Fruit fly (Drosophila melanogaster): ENCODE data around the gene Pcyt2.

Gene Pcyt2

dm6 chr3L:1569966-1570276, 16.6 kb downstream of the Pcyt2 start:
- no peak for TF ChIP-seq danr (GFP tag; IDR thresholded peaks at IDR 0.05)
- TF ChIP-seq shn (GFP tag; optimal IDR thresholded peaks at IDR 0.05) = no peak
- no peak for TF ChIP-seq salm (tag; optimal IDR thresholded peaks at IDR 0.05)
- TF ChIP-seq slou (GFP tag; optimal IDR thresholded peaks at IDR 0.05) = no peak
- TF ChIP-seq CG11456 (GFP tag; IDR thresholded peaks at IDR 0.05) = no peak
- no peak for TF ChIP-seq gro (GFP tag; optimal IDR thresholded peaks at IDR 0.05)
- no peak for TF ChIP-seq D19B (GFP tag; optimal IDR thresholded peaks at IDR 0.05)
- no peak for TF ChIP-seq CG30403 (GFP tag; optimal IDR thresholded peaks at IDR 0.05)
- TF ChIP-seq CG9215 (GFP tag; IDR thresholded peaks at IDR 0.05) = no peak
- peak; percentile 63 for TF ChIP-seq psq (GFP tag; optimal IDR thresholded peaks at IDR 0.05)
- peak; percentile 81 for TF ChIP-seq scrt (GFP tag; optimal IDR thresholded peaks at IDR 0.05)
- TF ChIP-seq CG10147 (GFP tag; optimal IDR thresholded peaks at IDR 0.05) = no peak
- TF ChIP-seq crp (GFP tag; optimal IDR thresholded peaks at IDR 0.05) = peak in 1 of 2 experiments; percentile 15
- no peak for TF ChIP-seq Rfx (GFP tag; IDR thresholded peaks at IDR 0.05)
- TF ChIP-seq vvl (GFP tag; IDR thresholded peaks at IDR 0.05) = no peak
- TF ChIP-seq twi (tag; optimal IDR thresholded peaks at IDR 0.05) = no peak
- no peak for TF ChIP-seq BtbVII (GFP tag; optimal IDR thresholded peaks at IDR 0.05)
- TF ChIP-seq MBD-R2 (GFP tag; IDR thresholded peaks at IDR 0.05) = peak; percentile 18; the same call in 1 of the 2 replicates
- peak; percentile 81 for TF ChIP-seq CG17385 (GFP tag; optimal IDR thresholded peaks at IDR 0.05)
- 0 out of 4 replicates have a peak, but pooled peaks have one; percentile 16 for TF ChIP-seq chinmo (GFP tag; IDR thresholded peaks at IDR 0.05; ENCODE audit: partially characterized antibody)
- no peak for TF ChIP-seq Nf-YA (GFP tag; IDR thresholded peaks at IDR 0.05)
- no peak for TF ChIP-seq CG2712 (tag; optimal IDR thresholded peaks at IDR 0.05)
- TF ChIP-seq HLH4C (GFP tag; IDR thresholded peaks at IDR 0.05; ENCODE audit: partially characterized antibody) = no peak
- TF ChIP-seq kah (GFP tag; optimal IDR thresholded peaks at IDR 0.05) = peak; percentile 54
- peak; percentile 30; the same call in 1 of the 2 replicates for TF ChIP-seq crol (GFP tag; IDR thresholded peaks at IDR 0.05)
- no peak for TF ChIP-seq trem (tag; optimal IDR thresholded peaks at IDR 0.05)
- no peak for TF ChIP-seq Ravus (GFP tag; IDR thresholded peaks at IDR 0.05)
- no peak for TF ChIP-seq CG1603 (tag; optimal IDR thresholded peaks at IDR 0.05)
- TF ChIP-seq Elba2 (GFP tag; optimal IDR thresholded peaks at IDR 0.05) = peak; percentile 7
- no peak for TF ChIP-seq CG10431 (GFP tag; optimal IDR thresholded peaks at IDR 0.05)
- no peak for TF ChIP-seq croc (GFP tag; conservative IDR thresholded peaks at IDR 0.05)
- TF ChIP-seq CG17361 (GFP tag; IDR thresholded peaks at IDR 0.05) = no peak
- TF ChIP-seq exex (tag; optimal IDR thresholded peaks at IDR 0.05) = peak; percentile 22

DNA sequence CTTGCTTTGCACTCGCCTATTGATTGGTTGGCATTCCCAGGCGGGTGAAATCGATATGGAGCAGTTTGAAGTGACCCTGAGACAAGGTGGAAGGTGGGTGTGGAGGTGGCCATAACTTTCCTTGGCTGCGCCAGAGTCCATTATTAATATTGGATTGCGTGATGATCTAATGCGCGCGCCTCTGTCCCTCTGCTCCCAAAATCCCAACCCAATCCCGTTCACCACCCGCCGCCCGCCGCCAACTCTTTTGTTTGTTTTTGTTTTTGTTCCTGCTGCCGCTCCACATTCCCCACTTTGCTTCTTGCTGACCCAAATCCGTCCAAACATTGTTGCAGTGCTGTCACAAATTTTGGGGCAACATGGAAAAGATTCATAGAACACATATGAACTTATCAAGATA, 17.8 kb downstream of the Pcyt2 start:
- TF ChIP-seq Xbp1 (GFP tag; optimal IDR thresholded peaks at IDR 0.05) = no peak
- peak in 1 of 2 experiments; percentile 13 for TF ChIP-seq Pdp1 (GFP tag; optimal IDR thresholded peaks at IDR 0.05)
- TF ChIP-seq ash1 (GFP tag; optimal IDR thresholded peaks at IDR 0.05) = no peak
- TF ChIP-seq rib (GFP tag; IDR thresholded peaks at IDR 0.05) = no peak
- 0 out of 4 replicates have a peak, but pooled peaks have one; percentile 43 for TF ChIP-seq chinmo (GFP tag; IDR thresholded peaks at IDR 0.05; ENCODE audit: partially characterized antibody)
- no peak for TF ChIP-seq Antp (GFP tag; optimal IDR thresholded peaks at IDR 0.05)
- TF ChIP-seq Lhr (GFP tag; optimal IDR thresholded peaks at IDR 0.05) = no peak
- TF ChIP-seq BEAF-32 (GFP tag; optimal IDR thresholded peaks at IDR 0.05) = no peak
- TF ChIP-seq Sox102F (GFP tag; optimal IDR thresholded peaks at IDR 0.05) = no peak
- no peak for TF ChIP-seq CG12391 (tag; optimal IDR thresholded peaks at IDR 0.05)
- TF ChIP-seq onecut (GFP tag; IDR thresholded peaks at IDR 0.05) = peak; percentile 36
- TF ChIP-seq Max (GFP tag; optimal IDR thresholded peaks at IDR 0.05) = no peak
- TF ChIP-seq vvl (GFP tag; IDR thresholded peaks at IDR 0.05) = no peak
- no peak for TF ChIP-seq slbo (GFP tag; IDR thresholded peaks at IDR 0.05)
- TF ChIP-seq Doc2 (GFP tag; IDR thresholded peaks at IDR 0.05) = no peak
- TF ChIP-seq CG12942 (GFP tag; optimal IDR thresholded peaks at IDR 0.05) = no peak
- TF ChIP-seq CG12769 (tag; optimal IDR thresholded peaks at IDR 0.05) = peak; percentile 59
- TF ChIP-seq prd (optimal IDR thresholded peaks at IDR 0.05) = no peak
- no peak for TF ChIP-seq prd (GFP tag; IDR thresholded peaks at IDR 0.05)
- peak; percentile 6 for TF ChIP-seq CG17385 (GFP tag; optimal IDR thresholded peaks at IDR 0.05)
- no peak for TF ChIP-seq sob (GFP tag; IDR thresholded peaks at IDR 0.05)
- peak; percentile 68; the same call in 2 of the 3 replicates for TF ChIP-seq so (GFP tag; IDR thresholded peaks at IDR 0.05)
- TF ChIP-seq sd (tag; optimal IDR thresholded peaks at IDR 0.05) = peak; percentile 42

Measured in whole organism, embryonic.